Worm (Caenorhabditis elegans) whole organism, L4 larva: ENCODE measurements around the gene clec-80.

ENCODE experiments used
- lin-13 ChIP-seq: fragments of 150-350 bp; optimal IDR thresholded peaks from 2 replicates; lab custom pipeline; 2014; ENCODE audit warnings: missing biosample characterization, missing genetic modification reagents, missing genetic modification characterization
- nhr-6 ChIP-seq: fragments of 150-350 bp; optimal IDR thresholded peaks from 2 replicates; lab custom pipeline; 2014; ENCODE audit warnings: missing biosample characterization, missing genetic modification characterization
- unc-130 ChIP-seq: sonication (generic microtip); optimal IDR thresholded peaks from 2 replicates; lab custom pipeline; 2016; ENCODE audit warnings: missing genetic modification reagents, missing genetic modification characterization, missing compliant biosample characterization

DNA sequence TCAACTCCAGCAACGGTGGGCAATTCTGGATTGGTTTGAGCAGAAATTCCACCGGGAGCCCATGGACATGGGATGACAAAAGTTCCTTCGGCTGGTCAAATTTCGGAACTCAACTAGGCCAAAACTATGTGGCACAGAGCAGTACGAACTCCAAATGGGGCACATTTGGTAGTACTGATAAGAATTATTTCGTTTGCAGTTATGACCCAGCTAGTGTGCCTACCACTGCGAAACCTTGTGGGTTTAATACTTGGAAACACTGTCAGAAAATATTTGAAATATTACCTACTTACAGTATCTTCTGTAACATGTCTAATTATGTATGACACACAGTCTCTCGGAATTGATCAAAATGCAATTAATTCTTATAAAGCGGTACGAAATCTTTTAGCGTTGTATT, 2.8 kb downstream of the clec-80 start:
- no peak for TF ChIP-seq nhr-6 (tag; lab: Kevin White, UChicago)
- no peak for TF ChIP-seq lin-13 (GFP tag; lab: Kevin White, UChicago)
- TF ChIP-seq unc-130 (GFP tag; lab: Kevin White, UChicago), result no peak
